Worm (Caenorhabditis elegans): ENCODE results near the gene W09D6.5.

ce11 chrIII:11095687-11096086 is 7.4 kb downstream of the W09D6.5 start:
- TF ChIP-seq jun-1 (tag; optimal IDR thresholded peaks at IDR 0.05) (no peak), fos-1 (tag; optimal IDR thresholded peaks at IDR 0.05) (no peak), unc-62 (GFP tag; optimal IDR thresholded peaks at IDR 0.05) (no peak), unc-39 (tag; optimal IDR thresholded peaks at IDR 0.05) (no peak), egl-27 (tag; optimal IDR thresholded peaks at IDR 0.05) (no peak), R02D3.7 (tag; optimal IDR thresholded peaks at IDR 0.05) (no peak), mdl-1 (tag; optimal IDR thresholded peaks at IDR 0.05) (no peak), elt-1 (tag; optimal IDR thresholded peaks at IDR 0.05) (no peak), nhr-11 (tag; optimal IDR thresholded peaks at IDR 0.05) (no peak), sea-2 (GFP tag; optimal IDR thresholded peaks at IDR 0.05) (no peak), ztf-11 (tag; optimal IDR thresholded peaks at IDR 0.05) (no peak)

Data from whole organism, L3 larva.